Worm (Caenorhabditis elegans) whole organism, late embryonic: Measurements from ENCODE around the gene C09G1.2.

Experiments used
- T23F11.4 ChIP-seq: fragments of 200-800 bp; sonication (Bioruptor generic); optimal IDR thresholded peaks from 2 replicates; lab custom pipeline; 2018; ENCODE audit warnings: mild to moderate bottlenecking, missing genetic modification characterization, missing compliant biosample characterization
- fax-1 ChIP-seq: sonication (generic microtip); optimal IDR thresholded peaks from 2 replicates; lab custom pipeline; 2016; ENCODE audit warnings: missing genotype, missing genetic modification characterization, missing compliant biosample characterization
- pros-1 ChIP-seq: fragments of 150-350 bp; optimal IDR thresholded peaks from 2 replicates; lab custom pipeline; 2014; ENCODE audit warnings: missing biosample characterization, missing genetic modification reagents, missing genetic modification characterization
- unc-86 ChIP-seq: sonication (generic microtip); optimal IDR thresholded peaks from 2 replicates; lab custom pipeline; 2016; ENCODE audit warnings: missing genetic modification characterization, missing compliant biosample characterization

DNA sequence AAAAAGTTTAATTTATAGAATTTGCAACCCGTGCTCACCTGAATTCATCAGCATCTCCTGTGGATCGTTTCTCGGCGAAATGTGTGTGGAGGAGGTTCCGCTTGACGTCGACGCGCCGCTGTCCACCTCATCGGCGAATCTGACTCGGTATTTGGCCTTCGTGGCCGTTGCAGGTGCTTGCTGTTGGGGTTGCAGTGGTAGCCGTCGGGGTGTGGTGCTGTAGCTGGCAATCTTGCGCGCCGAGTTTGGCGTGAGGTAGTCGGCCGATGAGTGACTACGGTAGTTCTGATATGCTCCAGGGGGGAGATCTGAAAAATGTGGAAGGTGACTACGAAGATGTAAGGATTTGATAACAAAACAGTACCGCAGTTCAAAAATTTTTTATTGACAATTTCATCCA lies 10.3 kb upstream of the C09G1.2 start:
- TF ChIP-seq T23F11.4 (no peak), unc-86 (tag; lab: Kevin White, UChicago) (no peak), pros-1 (no peak), fax-1 (tag; lab: Kevin White, UChicago) (no peak)
